Worm (Caenorhabditis elegans) whole organism, dauer: Measurements from ENCODE around the gene mct-4.

ENCODE experiments used
- unc-62 ChIP-seq: sonication (generic microtip); optimal IDR thresholded peaks from 2 replicates; lab custom pipeline; 2017; ENCODE audit warnings: missing biosample characterization, missing genetic modification reagents, missing genetic modification characterization

The mct-4 gene

DNA sequence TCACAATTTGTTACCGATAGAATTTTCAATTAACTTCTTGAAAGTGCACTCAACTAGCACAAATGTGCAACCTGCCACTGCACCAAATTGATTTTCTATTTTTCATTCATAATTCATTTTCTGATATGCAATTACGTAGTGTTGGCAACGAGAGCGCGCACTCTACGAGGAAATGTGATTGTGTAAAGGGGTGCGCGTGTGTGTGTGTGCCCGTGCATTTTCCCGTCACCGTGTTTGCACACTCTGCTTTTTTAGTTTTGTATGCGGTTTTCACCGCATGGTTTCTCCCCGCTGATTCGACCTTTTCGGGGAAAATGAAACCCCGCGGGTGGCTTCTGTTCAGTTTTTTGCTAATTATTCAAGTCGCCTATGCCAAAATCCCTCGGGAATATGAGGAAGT is 39.4 kb downstream of the mct-4 start, which contains the start of gene T07F12.2:
T07F12.2 (plus strand) TSS at position 87 of the 400 bp plus-strand sequence.
- TF ChIP-seq unc-62 (GFP tag; lab: Kevin White, UChicago), result no peak

DNA sequence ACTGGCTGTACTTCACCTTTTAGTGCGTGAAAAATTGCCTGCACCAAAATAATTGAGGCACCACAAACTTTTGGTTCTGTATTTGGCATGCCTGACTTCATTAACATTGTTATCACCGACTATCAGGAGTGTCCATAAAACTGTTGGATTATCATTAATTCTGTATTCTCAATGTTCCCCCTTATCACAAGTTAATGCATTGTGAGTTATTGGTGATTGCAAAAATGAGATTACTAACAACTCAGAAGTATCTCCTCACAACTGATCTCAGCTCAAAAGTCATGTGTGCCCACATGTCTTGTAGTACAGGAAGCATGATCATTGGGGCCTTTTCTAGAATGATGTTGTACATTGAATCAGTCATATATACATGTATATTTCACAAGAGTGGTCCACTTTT is 43.9 kb downstream of the mct-4 start, which contains the start of gene arrd-23:
arrd-23 (plus strand) TSS at position 301 of the 400 bp plus-strand sequence.
- TF ChIP-seq unc-62 (GFP tag; lab: Kevin White, UChicago), result no peak

DNA sequence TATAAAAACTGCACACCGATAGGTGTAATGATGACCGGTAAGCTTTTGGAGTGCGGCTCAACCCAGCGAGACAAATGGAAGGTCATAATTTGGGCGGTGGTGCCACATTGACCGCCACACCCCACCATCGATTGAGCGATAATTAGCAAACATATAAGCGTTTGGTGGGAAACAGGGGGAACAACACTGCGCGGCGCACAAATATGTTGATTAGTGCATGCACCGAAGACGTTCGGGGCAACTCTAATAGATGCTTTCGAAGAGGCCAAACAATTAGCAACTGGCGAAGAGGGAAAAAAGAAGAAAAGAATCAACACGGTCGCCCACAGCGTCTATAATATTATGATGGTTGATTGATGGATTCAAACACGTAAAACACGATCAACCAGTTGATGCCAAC is 48.2 kb downstream of the mct-4 start:
- no peak for TF ChIP-seq unc-62 (GFP tag; lab: Kevin White, UChicago)

DNA sequence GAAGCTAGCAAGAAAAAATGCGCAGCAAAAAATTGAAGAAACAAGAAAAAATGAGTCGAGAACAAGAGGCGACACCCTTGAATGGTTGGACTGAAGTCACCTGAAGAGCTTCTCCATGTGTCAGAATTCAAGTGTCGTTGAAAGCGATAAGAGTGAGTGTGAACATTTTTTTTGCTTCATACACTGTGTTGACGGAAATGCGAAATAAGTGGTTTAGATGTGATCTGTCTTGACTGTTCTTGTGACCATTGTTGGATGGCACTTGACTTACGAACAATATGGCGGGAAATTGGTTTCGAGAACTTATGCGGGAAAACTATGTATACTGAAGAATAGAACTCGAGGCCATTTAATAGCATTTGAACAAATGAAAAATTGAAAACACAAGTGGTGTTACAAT is 49.6 kb downstream of the mct-4 start:
- TF ChIP-seq unc-62 (GFP tag; lab: Kevin White, UChicago), result no peak

DNA sequence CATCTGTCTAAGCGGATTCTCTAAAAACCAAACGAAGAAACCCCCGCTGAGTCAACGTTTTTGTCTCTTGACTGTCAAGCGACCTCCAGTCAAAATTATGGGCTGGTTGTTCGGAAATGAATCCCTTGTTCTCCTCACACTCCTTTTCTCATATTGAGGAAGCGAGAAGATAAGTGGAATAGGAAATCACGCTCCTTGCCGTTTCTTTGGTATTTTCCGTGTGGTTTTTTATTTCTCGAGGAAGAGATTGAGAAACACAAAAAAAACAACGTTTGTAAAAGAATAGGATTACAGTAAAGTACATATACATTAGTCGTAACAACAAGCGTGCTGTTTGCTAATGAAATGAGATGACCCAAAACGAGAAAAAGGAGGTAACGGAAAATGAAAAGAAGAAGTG is 52.7 kb downstream of the mct-4 start, which contains the start of gene tsp-14:
tsp-14 (minus strand) TSS at position 62 of the 400 bp plus-strand sequence.
- no peak for TF ChIP-seq unc-62 (GFP tag; lab: Kevin White, UChicago)

DNA sequence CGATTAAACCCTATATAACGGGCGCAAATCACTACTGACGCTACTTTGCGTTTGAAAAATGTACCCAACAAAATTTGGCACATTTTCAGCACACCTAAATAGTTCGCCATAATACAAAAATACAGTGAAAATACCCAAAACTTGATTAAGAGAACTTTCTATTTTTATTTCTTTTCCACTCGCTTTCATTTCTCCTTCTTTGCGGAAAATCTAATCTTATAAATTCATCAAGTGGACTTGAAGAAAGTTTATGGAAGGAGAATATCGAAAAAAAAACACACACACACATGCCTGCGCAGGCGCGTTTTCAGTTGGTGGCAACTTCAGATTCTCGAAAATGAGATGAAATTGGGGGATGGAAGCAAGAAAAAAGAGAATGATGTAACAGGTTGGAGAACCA is 54.3 kb downstream of the mct-4 start:
- TF ChIP-seq unc-62 (GFP tag; lab: Kevin White, UChicago), result no peak

DNA sequence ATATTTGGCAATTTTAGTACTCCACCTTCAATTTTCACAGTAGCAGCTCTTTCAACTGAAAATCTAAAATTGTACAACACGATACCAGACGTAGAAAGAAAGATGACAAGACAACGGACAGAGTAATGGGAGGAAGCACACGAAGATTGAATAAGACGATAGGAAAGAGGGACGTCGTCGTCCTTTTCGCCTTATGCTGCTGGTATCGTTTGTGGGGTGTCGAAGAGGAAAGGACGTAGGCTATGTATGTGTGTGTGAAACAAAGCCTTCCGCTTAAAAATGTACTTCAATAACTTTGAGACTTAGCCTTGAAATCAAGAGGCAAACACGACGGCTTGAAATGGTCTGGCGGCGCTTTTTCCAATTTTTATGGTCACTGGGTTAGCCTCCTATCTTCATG is 56.8 kb downstream of the mct-4 start:
- no peak for TF ChIP-seq unc-62 (GFP tag; lab: Kevin White, UChicago)
